Fruit fly (Drosophila melanogaster) whole organism, embryonic: ENCODE results near the gene CG10338.

Experiments
- Antp ChIP-seq: fragments of 200-800 bp; sonication (Bioruptor generic); optimal IDR thresholded peaks from 3 replicates; lab custom pipeline; 2016; ENCODE audit warnings: missing biosample characterization, missing genetic modification characterization
- BEAF-32 ChIP-seq: fragments of 200-800 bp; sonication (Bioruptor generic); optimal IDR thresholded peaks from 3 replicates; lab custom pipeline; 2017; ENCODE audit warnings: missing biosample characterization, missing genetic modification characterization, mild to moderate bottlenecking, moderate library complexity, missing genetic modification reagents
- CG10274 ChIP-seq: fragments of 200-800 bp; sonication (Bioruptor generic); optimal IDR thresholded peaks from 3 replicates; lab custom pipeline; 2017; ENCODE audit warnings: missing biosample characterization, mild to moderate bottlenecking, missing genetic modification characterization
- CG10321 ChIP-seq: fragments of 200-800 bp; sonication (Bioruptor generic); IDR thresholded peaks from 2 replicates; pipeline ENCODE4 v1.3.6; 2022; ENCODE audit warnings: missing biosample characterization, missing genetic modification characterization
- CG11560 ChIP-seq: fragments of 200-800 bp; sonication (Bioruptor generic); IDR thresholded peaks from 3 replicates; pipeline ENCODE4 v1.3.6; 2022; ENCODE audit warnings: missing biosample characterization, missing genetic modification characterization
- CG1233 ChIP-seq: fragments of 200-800 bp; sonication (Bioruptor generic); optimal IDR thresholded peaks from 4 replicates; lab custom pipeline; 2018; ENCODE audit warnings: missing biosample characterization, mild to moderate bottlenecking, missing genetic modification characterization
- CG12659 ChIP-seq: fragments of 200-800 bp; sonication (Bioruptor generic); optimal IDR thresholded peaks from 3 replicates; lab custom pipeline; 2017; ENCODE audit warnings: mild to moderate bottlenecking, missing biosample characterization, missing genetic modification reagents, missing genetic modification characterization
- CG1647 ChIP-seq: fragments of 200-800 bp; sonication (Bioruptor generic); optimal IDR thresholded peaks from 3 replicates; lab custom pipeline; 2016; ENCODE audit warnings: missing biosample characterization, missing genetic modification characterization
- CG17359 ChIP-seq: fragments of 200-800 bp; sonication (Bioruptor generic); optimal IDR thresholded peaks from 3 replicates; lab custom pipeline; 2018; ENCODE audit warnings: missing biosample characterization, mild to moderate bottlenecking, missing genetic modification characterization, moderate library complexity
- CG17385 ChIP-seq: fragments of 200-800 bp; sonication (Bioruptor generic); optimal IDR thresholded peaks from 3 replicates; lab custom pipeline; 2018; ENCODE audit warnings: missing biosample characterization, mild to moderate bottlenecking, missing genetic modification characterization
- CG17612 ChIP-seq: fragments of 200-800 bp; sonication (Bioruptor generic); IDR thresholded peaks from 2 replicates; pipeline ENCODE4 v1.3.6; 2022; ENCODE audit warnings: missing biosample characterization, missing genetic modification characterization
- CG18262 ChIP-seq: fragments of 200-800 bp; optimal IDR thresholded peaks from 3 replicates; lab custom pipeline; 2019; ENCODE audit warnings: missing biosample characterization, mild to moderate bottlenecking, missing genetic modification characterization, moderate library complexity
- CG18476 ChIP-seq: fragments of 200-800 bp; sonication (Bioruptor generic); optimal IDR thresholded peaks from 2 replicates; lab custom pipeline; 2016; ENCODE audit warnings: missing biosample characterization, mild to moderate bottlenecking, missing genetic modification characterization
- CG2120 ChIP-seq: fragments of 200-800 bp; sonication (Bioruptor generic); optimal IDR thresholded peaks from 3 replicates; lab custom pipeline; 2016; ENCODE audit warnings: missing biosample characterization, missing genetic modification characterization
- CG30020 ChIP-seq: fragments of 200-800 bp; optimal IDR thresholded peaks from 2 replicates; lab custom pipeline; 2019; ENCODE audit warnings: missing biosample characterization, mild to moderate bottlenecking, missing genetic modification characterization, moderate library complexity
- CG3065 ChIP-seq: fragments of 200-800 bp; sonication (Bioruptor generic); optimal IDR thresholded peaks from 2 replicates; lab custom pipeline; 2016; ENCODE audit warnings: missing biosample characterization, missing genetic modification characterization
- CG31365 ChIP-seq: fragments of 200-800 bp; sonication (Bioruptor generic); optimal IDR thresholded peaks from 2 replicates; lab custom pipeline; 2018; ENCODE audit warnings: missing biosample characterization, mild to moderate bottlenecking, missing genetic modification characterization
- CG6175 ChIP-seq: fragments of 200-800 bp; sonication (Bioruptor generic); IDR thresholded peaks from 3 replicates; pipeline ENCODE4 v1.3.6; 2022; ENCODE audit warnings: missing biosample characterization, missing genetic modification characterization
- CG6272 ChIP-seq: fragments of 200-800 bp; sonication (Bioruptor generic); IDR thresholded peaks from 2 replicates; pipeline ENCODE4 v1.3.6; 2022; ENCODE audit warnings: missing biosample characterization, missing genetic modification characterization
- CG8924 ChIP-seq: fragments of 200-800 bp; optimal IDR thresholded peaks from 3 replicates; lab custom pipeline; 2019; ENCODE audit warnings: missing biosample characterization, mild to moderate bottlenecking, missing genetic modification characterization, moderate library complexity
- CG9727 ChIP-seq: fragments of 200-800 bp; sonication (Bioruptor generic); optimal IDR thresholded peaks from 3 replicates; lab custom pipeline; 2017; ENCODE audit warnings: missing biosample characterization, mild to moderate bottlenecking, missing genetic modification characterization
- CTCF ChIP-seq: fragments of 200-800 bp; sonication (Bioruptor generic); optimal IDR thresholded peaks from 2 replicates; lab custom pipeline; 2017; ENCODE audit warnings: missing biosample characterization, mild to moderate bottlenecking, missing genetic modification characterization, moderate library complexity
- H2.0 ChIP-seq: fragments of 200-800 bp; sonication (Bioruptor generic); IDR thresholded peaks from 2 replicates; pipeline ENCODE4 v1.3.6; 2022; ENCODE audit warnings: missing biosample characterization, missing genetic modification characterization
- Hey ChIP-seq: fragments of 200-800 bp; sonication (Bioruptor generic); optimal IDR thresholded peaks from 3 replicates; lab custom pipeline; 2018; ENCODE audit warnings: missing biosample characterization, mild to moderate bottlenecking, missing genetic modification characterization
- Hmr ChIP-seq: fragments of 200-800 bp; sonication (Bioruptor generic); optimal IDR thresholded peaks from 3 replicates; lab custom pipeline; 2017; ENCODE audit warnings: mild to moderate bottlenecking, missing biosample characterization, missing genetic modification reagents, missing genetic modification characterization
- Hr78 ChIP-seq, 2 experiments: fragments of 200-800 bp in 1 of 2; fragments of >200 bp in 1 of 2; sonication (Bioruptor generic) in 1 of 2; optimal IDR thresholded peaks; 2 replicates each; lab custom pipeline; 2017 to 2019; ENCODE audit warnings: missing biosample characterization in 2 of 2, missing genetic modification characterization in 2 of 2, mild to moderate bottlenecking in 1 of 2, moderate library complexity in 1 of 2
- Mad ChIP-seq: fragments of 200-800 bp; sonication (Bioruptor generic); optimal IDR thresholded peaks from 2 replicates; lab custom pipeline; 2016; ENCODE audit warnings: missing biosample characterization, missing genetic modification characterization
- Max ChIP-seq: fragments of 200-800 bp; sonication (Bioruptor generic); optimal IDR thresholded peaks from 2 replicates; lab custom pipeline; 2016; ENCODE audit warnings: missing biosample characterization, mild to moderate bottlenecking, missing genetic modification characterization
- Nf-YC ChIP-seq: fragments of 200-800 bp; optimal IDR thresholded peaks from 3 replicates; lab custom pipeline; 2019; ENCODE audit warnings: missing biosample characterization, mild to moderate bottlenecking, missing genetic modification characterization, moderate library complexity
- NfI ChIP-seq: fragments of 200-800 bp; sonication (Bioruptor generic); optimal IDR thresholded peaks from 3 replicates; lab custom pipeline; 2018; ENCODE audit warnings: missing biosample characterization, mild to moderate bottlenecking, missing genetic modification characterization, moderate library complexity
- Stat92E ChIP-seq, 3 experiments: fragments of >200 bp in 2 of 3; fragments of 200-800 bp in 1 of 3; sonication (Bioruptor generic) in 1 of 3; optimal IDR thresholded peaks; 2 replicates each; lab custom pipeline; 2017 to 2019; ENCODE audit warnings: missing biosample characterization in 3 of 3, missing genetic modification characterization in 3 of 3, mild to moderate bottlenecking in 1 of 3, moderate library complexity in 1 of 3
- Taf1 ChIP-seq: fragments of 200-800 bp; sonication (Bioruptor generic); IDR thresholded peaks from 2 replicates; pipeline ENCODE4 v1.3.6; 2022; ENCODE audit warnings: missing biosample characterization, missing genetic modification characterization
- crp ChIP-seq, 2 experiments: fragments of 200-800 bp; sonication (Bioruptor generic); optimal IDR thresholded peaks; 2 replicates in 1 of 2; 3 replicates in 1 of 2; lab custom pipeline; 2017; ENCODE audit warnings: missing biosample characterization in 2 of 2, missing genetic modification characterization in 2 of 2, mild to moderate bottlenecking in 1 of 2, moderate library complexity in 1 of 2
- cwo ChIP-seq: fragments of 200-800 bp; sonication (Bioruptor generic); optimal IDR thresholded peaks from 3 replicates; lab custom pipeline; 2017; ENCODE audit warnings: missing biosample characterization, missing genetic modification characterization, mild to moderate bottlenecking, moderate library complexity, missing genetic modification reagents
- dmrt11E ChIP-seq: fragments of 200-800 bp; sonication (Bioruptor generic); optimal IDR thresholded peaks from 3 replicates; lab custom pipeline; 2018; ENCODE audit warnings: missing biosample characterization, mild to moderate bottlenecking, missing genetic modification characterization, moderate library complexity
- ftz-f1 ChIP-seq: fragments of 200-800 bp; sonication (Bioruptor generic); optimal IDR thresholded peaks from 2 replicates; lab custom pipeline; 2016; ENCODE audit warnings: missing biosample characterization, missing genetic modification characterization
- grau ChIP-seq: fragments of 200-800 bp; optimal IDR thresholded peaks from 3 replicates; lab custom pipeline; 2019; ENCODE audit warnings: missing biosample characterization, mild to moderate bottlenecking, missing genetic modification characterization, moderate library complexity
- lov ChIP-seq, 2 experiments: fragments of 200-800 bp in 1 of 2; fragments of >200 bp in 1 of 2; sonication (Bioruptor generic) in 1 of 2; IDR thresholded peaks in 1 of 2; optimal IDR thresholded peaks in 1 of 2; 2 replicates in 1 of 2; 3 replicates in 1 of 2; pipeline versions ENCODE4 v1.3.6 to Lab custom; 2017 to 2022; ENCODE audit warnings: missing biosample characterization in 1 of 2, missing genetic modification characterization in 1 of 2
- oc ChIP-seq: fragments of 200-800 bp; sonication (Bioruptor generic); optimal IDR thresholded peaks from 2 replicates; lab custom pipeline; 2018; ENCODE audit warnings: missing biosample characterization, mild to moderate bottlenecking, missing genetic modification characterization, moderate library complexity
- pan ChIP-seq, 4 experiments: fragments of >200 bp in 3 of 4; fragments of 200-800 bp in 1 of 4; sonication (Bioruptor generic) in 1 of 4; optimal IDR thresholded peaks in 3 of 4; IDR thresholded peaks in 1 of 4; 2 replicates each; pipeline versions ENCODE4 v1.3.6 to Lab custom; 2017 to 2022; ENCODE audit warnings: missing biosample characterization in 2 of 4, missing genetic modification characterization in 2 of 4, mixed read lengths in 1 of 4
- pho ChIP-seq: fragments of 200-800 bp; sonication (Bioruptor generic); optimal IDR thresholded peaks from 2 replicates; lab custom pipeline; 2016; ENCODE audit warnings: missing biosample characterization, missing genetic modification characterization
- sima ChIP-seq: fragments of 200-800 bp; sonication (Bioruptor generic); optimal IDR thresholded peaks from 2 replicates; lab custom pipeline; 2016; ENCODE audit warnings: missing biosample characterization, missing genetic modification characterization
- stc ChIP-seq: fragments of 200-800 bp; sonication (Bioruptor generic); IDR thresholded peaks from 2 replicates; pipeline ENCODE4 v1.3.6; 2022; ENCODE audit warnings: missing biosample characterization, missing genetic modification characterization
- stwl ChIP-seq: fragments of 200-800 bp; sonication (Bioruptor generic); optimal IDR thresholded peaks from 3 replicates; lab custom pipeline; 2018; ENCODE audit warnings: missing biosample characterization, mild to moderate bottlenecking, missing genetic modification characterization, moderate library complexity
- trh ChIP-seq: fragments of 200-800 bp; sonication (Bioruptor generic); optimal IDR thresholded peaks from 2 replicates; lab custom pipeline; 2016; ENCODE audit warnings: missing biosample characterization, missing genetic modification characterization
- unc-4 ChIP-seq: fragments of 200-800 bp; sonication (Bioruptor generic); IDR thresholded peaks from 2 replicates; pipeline ENCODE4 v1.3.6; 2022; ENCODE audit warnings: missing biosample characterization, missing genetic modification characterization; ENCODE audit not compliant: partially characterized antibody
- wdn ChIP-seq: fragments of 200-800 bp; sonication (Bioruptor generic); IDR thresholded peaks from 2 replicates; pipeline ENCODE4 v1.3.6; 2022; ENCODE audit warnings: missing biosample characterization, missing genetic modification characterization

The CG10338 gene

DNA sequence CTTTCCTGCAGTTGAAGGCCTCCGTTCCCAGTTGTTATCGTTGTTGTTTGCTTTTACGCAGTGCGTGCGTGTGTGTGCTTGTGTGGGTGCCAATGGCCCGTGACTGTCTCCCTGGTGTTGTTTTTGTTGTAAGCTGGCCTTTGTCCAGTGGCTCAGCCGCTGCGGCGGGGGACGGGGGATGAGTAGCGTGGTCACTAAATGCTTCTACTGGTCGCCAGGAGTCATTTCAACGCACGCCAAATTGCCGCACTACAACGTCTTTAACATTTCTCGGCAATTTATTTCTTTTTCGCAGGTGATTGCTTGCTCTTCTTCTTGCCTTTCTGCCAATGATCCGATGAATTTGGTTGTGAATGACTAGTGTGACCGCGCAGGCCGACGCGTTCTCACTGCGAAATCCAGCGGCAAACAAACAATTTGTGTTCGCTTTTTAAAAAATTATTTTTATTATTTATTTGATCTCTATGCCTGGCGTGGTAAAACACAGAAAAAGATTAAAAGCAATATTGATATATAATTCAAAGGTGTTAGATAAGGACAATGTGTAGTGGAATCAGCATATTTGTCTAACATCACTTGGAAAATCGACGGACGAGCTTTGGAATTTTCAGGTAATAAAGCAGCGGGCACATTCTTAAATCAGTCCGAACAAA, 12.9 kb downstream of the CG10338 start, which contains the start of the genes Faf2 and Grip71 (continued):
- TF ChIP-seq CG6175 (GFP tag; lab: Robert Waterston, UW) (peak; percentile 84), Max (GFP tag; lab: Kevin White, UChicago) (peak; percentile 79), Hey (tag; lab: Kevin White, UChicago) (peak; percentile 23), CG17612 (GFP tag; lab: Robert Waterston, UW) (peak; percentile 87), Hmr (peak; percentile 88), pan (optimal IDR thresholded peaks at IDR 0.05; lab: Kevin White, UChicago) (no peak), pan (GFP tag; optimal IDR thresholded peaks at IDR 0.05 in 1 of 2, IDR thresholded peaks at IDR 0.05 in 1 of 2) (peak in 1 of 2 experiments; percentile 95), CG18262 (peak; percentile 87), NfI (GFP tag; lab: Kevin White, UChicago) (peak; percentile 92), stc (GFP tag; lab: Robert Waterston, UW) (peak; percentile 91), pho (GFP tag; lab: Kevin White, UChicago) (peak; percentile 91), trh (GFP tag; lab: Kevin White, UChicago) (peak; percentile 85), CG2120 (GFP tag; lab: Kevin White, UChicago) (peak; percentile 94), Antp (GFP tag; lab: Kevin White, UChicago) (peak; percentile 77), CG1647 (GFP tag; lab: Kevin White, UChicago) (peak; percentile 86), unc-4 (GFP tag; lab: Robert Waterston, UW) (peak; percentile 59; the same call in 1 of the 2 replicates), CG10321 (GFP tag; lab: Robert Waterston, UW) (peak; percentile 56; the same call in 1 of the 2 replicates), CG17359 (tag; lab: Kevin White, UChicago) (peak; percentile 92), CTCF (peak; percentile 23), ftz-f1 (GFP tag; lab: Kevin White, UChicago) (peak; percentile 59), wdn (peak; percentile 93), CG31365 (no peak), CG9727 (GFP tag; lab: Kevin White, UChicago) (peak; percentile 88), CG17385 (peak; percentile 98), Taf1 (GFP tag; lab: Robert Waterston, UW) (peak; percentile 79), CG30020 (peak; percentile 94), Hr78 (GFP tag; optimal IDR thresholded peaks at IDR 0.05; lab: Kevin White, UChicago) (peak in 1 of 2 experiments; percentile 64), CG6272 (peak; percentile 96), crp (GFP tag; optimal IDR thresholded peaks at IDR 0.05; lab: Kevin White, UChicago) (peak in 1 of 2 experiments; percentile 72), H2.0 (peak; percentile 91), Nf-YC (tag; lab: Kevin White, UChicago) (peak; percentile 81), CG8924 (tag; lab: Kevin White, UChicago) (peak; percentile 86), dmrt11E (tag; lab: Kevin White, UChicago) (peak; percentile 92), oc (tag; lab: Kevin White, UChicago) (peak; percentile 76), lov (optimal IDR thresholded peaks at IDR 0.05; lab: Kevin White, UChicago) (no peak), lov (GFP tag; IDR thresholded peaks at IDR 0.05; lab: Robert Waterston, UW) (peak; percentile 78), Mad (GFP tag; lab: Kevin White, UChicago) (peak; percentile 91), grau (tag; lab: Kevin White, UChicago) (peak; percentile 89), CG3065 (GFP tag; lab: Kevin White, UChicago) (peak; percentile 74), CG18476 (GFP tag; lab: Kevin White, UChicago) (peak; percentile 90), sima (GFP tag; lab: Kevin White, UChicago) (no peak), cwo (GFP tag; lab: Kevin White, UChicago) (peak; percentile 17), CG11560 (tag; lab: Robert Waterston, UW) (peak; percentile 85), Stat92E (GFP tag; optimal IDR thresholded peaks at IDR 0.05; lab: Kevin White, UChicago) (peak in 1 of 3 experiments; percentile 28), BEAF-32 (GFP tag; lab: Kevin White, UChicago) (peak; percentile 79), CG10274 (GFP tag; lab: Kevin White, UChicago) (peak; percentile 52), stwl (tag; lab: Kevin White, UChicago) (peak; percentile 74), CG1233 (peak; percentile 78), CG12659 (peak; percentile 95)
